Worm (Caenorhabditis elegans): ENCODE results near the gene F33D4.4.

The F33D4.4 gene

DNA sequence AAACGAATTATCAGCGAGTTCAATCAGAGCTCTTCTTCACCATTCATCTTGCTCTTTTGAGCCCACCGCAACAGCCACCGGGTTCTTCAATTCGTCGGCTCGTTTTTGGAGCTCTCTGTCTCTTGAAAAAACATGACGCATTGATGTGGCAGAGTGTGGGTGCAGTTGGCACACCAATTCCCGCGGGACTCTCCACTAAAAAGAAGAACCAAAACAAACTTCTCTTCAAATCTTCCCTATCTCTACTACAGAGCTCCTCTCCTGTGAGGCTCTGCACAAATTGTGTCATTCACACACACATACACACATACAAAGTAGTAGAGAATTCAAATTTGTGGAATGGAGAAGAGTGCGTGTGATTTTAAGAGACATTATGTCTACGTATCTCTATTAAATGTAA, 43.7 kb downstream of the F33D4.4 start:
- TF ChIP-seq lin-13 (tag; optimal IDR thresholded peaks at IDR 0.05) (no peak), cnd-1 (tag; optimal IDR thresholded peaks at IDR 0.05) (no peak), tbx-8 (GFP tag; optimal IDR thresholded peaks at IDR 0.05) (no peak), ztf-11 (tag; optimal IDR thresholded peaks at IDR 0.05) (no peak), unc-39 (tag; optimal IDR thresholded peaks at IDR 0.05) (no peak), ham-2 (GFP tag; optimal IDR thresholded peaks at IDR 0.05) (no peak), nhr-12 (tag; optimal IDR thresholded peaks at IDR 0.05) (no peak), M03D4.4 (tag; optimal IDR thresholded peaks at IDR 0.05) (no peak), sem-2 (GFP tag; optimal IDR thresholded peaks at IDR 0.05) (no peak), elt-1 (tag; optimal IDR thresholded peaks at IDR 0.05; ENCODE audit: borderline replicate concordance, insufficient read depth) (no peak), hlh-1 (tag; optimal IDR thresholded peaks at IDR 0.05) (no peak)

DNA sequence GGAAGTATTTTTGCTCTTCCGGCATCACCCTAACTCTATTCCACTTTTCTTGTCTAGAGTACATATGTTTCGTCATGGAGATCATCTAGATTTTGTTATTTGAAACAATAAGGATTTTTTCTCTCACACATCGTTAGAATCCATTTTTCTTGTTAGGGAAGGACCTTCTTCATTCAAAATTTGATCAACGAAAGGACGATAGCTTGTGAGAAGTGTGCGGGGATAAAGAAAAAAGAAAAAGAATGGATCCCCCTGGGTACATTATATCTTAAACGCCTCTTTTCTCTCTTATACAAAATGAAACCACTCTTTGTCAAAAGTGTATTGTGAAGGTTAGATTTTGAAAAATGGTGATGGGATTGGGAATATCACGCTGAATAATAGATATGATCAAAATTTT, 45.1 kb downstream of the F33D4.4 start:
- no peak for TF ChIP-seq ham-2 (GFP tag; optimal IDR thresholded peaks at IDR 0.05)
- peak; percentile 59 for TF ChIP-seq ces-1 (GFP tag; optimal IDR thresholded peaks at IDR 0.05)

- no peak for TF ChIP-seq zip-8 (tag; optimal IDR thresholded peaks at IDR 0.05)
- TF ChIP-seq unc-62 (GFP tag; optimal IDR thresholded peaks at IDR 0.05): peak; percentile 9
Measured at ce11 chrIV:7659481-7659880, 47.2 kb downstream of the F33D4.4 start.

DNA sequence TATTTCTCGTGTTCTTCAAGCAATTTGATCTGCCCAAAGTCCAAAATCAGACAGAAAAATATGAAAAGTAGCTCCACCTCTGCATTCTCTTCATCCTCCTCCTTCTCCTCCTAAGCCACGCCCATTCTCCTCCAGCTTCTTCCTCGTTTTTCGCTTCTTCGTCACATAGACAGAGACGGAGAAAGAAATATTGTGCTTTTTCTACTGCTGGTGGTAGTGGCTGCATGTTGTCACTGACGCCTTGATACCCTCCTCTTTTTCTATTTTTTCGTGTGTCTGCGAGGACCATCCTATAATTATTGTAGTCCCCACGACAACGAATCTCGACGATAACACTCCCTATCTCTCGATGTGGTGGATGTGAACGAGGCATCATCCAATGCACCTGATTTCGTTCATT, 48.1 kb downstream of the F33D4.4 start, which contains the start of gene C08G9.1:
Gene C08G9.1, plus strand, starts transcription at position 175 of the 400 bp plus-strand sequence.
- TF ChIP-seq lsy-2 (tag; optimal IDR thresholded peaks at IDR 0.05) (no peak), sptf-1 (tag; optimal IDR thresholded peaks at IDR 0.05) (no peak), mls-2 (tag; optimal IDR thresholded peaks at IDR 0.05) (no peak), ztf-11 (tag; optimal IDR thresholded peaks at IDR 0.05) (no peak), ceh-43 (GFP tag; optimal IDR thresholded peaks at IDR 0.05) (no peak), nhr-2 (tag; optimal IDR thresholded peaks at IDR 0.05) (no peak), elt-1 (tag; optimal IDR thresholded peaks at IDR 0.05; ENCODE audit: borderline replicate concordance, insufficient read depth) (no peak), ham-2 (GFP tag; optimal IDR thresholded peaks at IDR 0.05) (no peak), flh-1 (GFP tag; optimal IDR thresholded peaks at IDR 0.05) (no peak), sem-2 (GFP tag; optimal IDR thresholded peaks at IDR 0.05) (no peak), snpc-4 (tag; optimal IDR thresholded peaks at IDR 0.05) (no peak), blmp-1 (tag; optimal IDR thresholded peaks at IDR 0.05) (no peak), lin-13 (tag; optimal IDR thresholded peaks at IDR 0.05) (no peak), ces-1 (GFP tag; optimal IDR thresholded peaks at IDR 0.05) (no peak), drap-1 (GFP tag; optimal IDR thresholded peaks at IDR 0.05) (no peak)

- TF ChIP-seq mls-2 (tag; optimal IDR thresholded peaks at IDR 0.05) (peak; percentile 16), nhr-237 (tag; optimal IDR thresholded peaks at IDR 0.05) (peak; percentile 86), mab-5 (tag; optimal IDR thresholded peaks at IDR 0.05) (no peak), elt-1 (tag; optimal IDR thresholded peaks at IDR 0.05; ENCODE audit: borderline replicate concordance, insufficient read depth) (peak; percentile 84), nhr-12 (tag; optimal IDR thresholded peaks at IDR 0.05) (no peak), blmp-1 (tag; optimal IDR thresholded peaks at IDR 0.05) (peak; percentile 97), sem-2 (GFP tag; optimal IDR thresholded peaks at IDR 0.05) (no peak), cnd-1 (tag; optimal IDR thresholded peaks at IDR 0.05) (peak; percentile 30), snpc-4 (tag; optimal IDR thresholded peaks at IDR 0.05) (no peak), ceh-39 (tag; optimal IDR thresholded peaks at IDR 0.05) (peak; percentile 14), bed-3 (GFP tag; optimal IDR thresholded peaks at IDR 0.05) (peak; percentile 4), ces-1 (GFP tag; optimal IDR thresholded peaks at IDR 0.05) (peak; percentile 34), ham-2 (GFP tag; optimal IDR thresholded peaks at IDR 0.05) (peak; percentile 75), lin-13 (tag; optimal IDR thresholded peaks at IDR 0.05) (no peak), sptf-1 (tag; optimal IDR thresholded peaks at IDR 0.05) (peak; percentile 68), lsy-2 (tag; optimal IDR thresholded peaks at IDR 0.05) (peak; percentile 80), mep-1 (tag; optimal IDR thresholded peaks at IDR 0.05) (peak; percentile 86)
Measured at ce11 chrIV:7654212-7654778, 52.4 kb downstream of the F33D4.4 start, which contains the start of gene nrde-4. Gene nrde-4, minus strand, starts transcription at chrIV:7654262.

Data from whole organism, mixed stage, embryonic.